Worm (Caenorhabditis elegans) whole organism, L4 larva: ENCODE results near the gene F55H2.5.

Experiments used
- F10B5.3 ChIP-seq: sonication (generic microtip); optimal IDR thresholded peaks from 2 replicates; lab custom pipeline; 2016; ENCODE audit warnings: mild to moderate bottlenecking, missing genetic modification characterization, missing compliant biosample characterization
- F44E2.7 ChIP-seq: fragments of 200-800 bp; sonication (Bioruptor generic); IDR thresholded peaks from 2 replicates; pipeline ENCODE4 v2.1.2; 2022; ENCODE audit warnings: missing genetic modification characterization, missing compliant biosample characterization
- T20F7.1 ChIP-seq: fragments of 200-800 bp; sonication (Bioruptor generic); optimal IDR thresholded peaks from 2 replicates; lab custom pipeline; 2018; ENCODE audit warnings: mild to moderate bottlenecking, missing genetic modification characterization, missing compliant biosample characterization
- T26A8.4 ChIP-seq: fragments of 200-800 bp; sonication (Bioruptor generic); IDR thresholded peaks from 2 replicates; pipeline ENCODE4 v1.3.6; 2022; ENCODE audit warnings: missing genetic modification characterization, missing compliant biosample characterization
- Y105C5A.15 ChIP-seq: fragments of 200-800 bp; sonication (Bioruptor generic); IDR thresholded peaks from 2 replicates; pipeline ENCODE4 v1.3.6; 2022; ENCODE audit warnings: missing genetic modification characterization, missing compliant biosample characterization
- Y5F2A.4 ChIP-seq: fragments of 200-800 bp; sonication (Bioruptor generic); optimal IDR thresholded peaks from 2 replicates; lab custom pipeline; 2018; ENCODE audit warnings: mild to moderate bottlenecking, missing genetic modification characterization, missing compliant biosample characterization
- ZK337.2 ChIP-seq: fragments of 200-800 bp; sonication (Bioruptor generic); IDR thresholded peaks from 2 replicates; pipeline ENCODE4 v1.3.6; 2022; ENCODE audit warnings: missing genetic modification reagents, missing genetic modification characterization, missing compliant biosample characterization
- aha-1 ChIP-seq: fragments of 150-350 bp; peaks from one replicate; lab custom pipeline; 2014; ENCODE audit warnings: missing biosample characterization, missing genetic modification characterization
- ama-1 ChIP-seq: fragments of 150-350 bp; optimal IDR thresholded peaks from 2 replicates; lab custom pipeline; 2014; ENCODE audit warnings: inconsistent platforms, mixed read lengths
- arid-1 ChIP-seq: fragments of 200-800 bp; sonication (Bioruptor generic); conservative IDR thresholded peaks from 2 replicates; pipeline ENCODE4 v1.3.6; 2022; ENCODE audit warnings: missing genetic modification reagents, missing genetic modification characterization, missing compliant biosample characterization
- ces-1 ChIP-seq: fragments of 150-350 bp; sonication (generic microtip); optimal IDR thresholded peaks from 4 replicates; lab custom pipeline; 2014; ENCODE audit warnings: missing biosample characterization, missing genetic modification reagents, missing genetic modification characterization
- cey-2 ChIP-seq: sonication (generic microtip); optimal IDR thresholded peaks from 3 replicates; lab custom pipeline; 2017; ENCODE audit warnings: missing genetic modification characterization, mild to moderate bottlenecking, missing compliant biosample characterization, antibody characterized with exemption, borderline replicate concordance; ENCODE audit not compliant: insufficient read depth
- ctbp-1 ChIP-seq: fragments of 200-800 bp; sonication (Bioruptor generic); IDR thresholded peaks from 2 replicates; pipeline ENCODE4 v1.3.6; 2022; ENCODE audit warnings: missing genetic modification reagents, missing genetic modification characterization, missing compliant biosample characterization
- daf-16 ChIP-seq, 3 experiments: sonication (generic microtip); optimal IDR thresholded peaks; 2 replicates each; lab custom pipeline; 2016 to 2017; ENCODE audit warnings: missing genetic modification characterization in 3 of 3, missing genetic modification reagents in 3 of 3, mild to moderate bottlenecking in 2 of 3, missing compliant biosample characterization in 2 of 3, missing biosample characterization in 1 of 3, moderate library complexity in 1 of 3
- daf-19 ChIP-seq: fragments of 200-800 bp; sonication (Bioruptor generic); conservative IDR thresholded peaks from 2 replicates; pipeline ENCODE4 v1.3.6; 2022; ENCODE audit warnings: missing genetic modification characterization, missing compliant biosample characterization
- dmd-8 ChIP-seq: fragments of 200-800 bp; sonication (Bioruptor generic); IDR thresholded peaks from 2 replicates; pipeline ENCODE4 v1.3.6; 2022; ENCODE audit warnings: missing genetic modification characterization, missing compliant biosample characterization
- dpl-1 ChIP-seq: fragments of 150-350 bp; optimal IDR thresholded peaks from 2 replicates; lab custom pipeline; 2014; ENCODE audit warnings: missing biosample characterization, missing genetic modification reagents, missing genetic modification characterization
- dve-1 ChIP-seq: sonication (generic microtip); optimal IDR thresholded peaks from 2 replicates; lab custom pipeline; 2017; ENCODE audit warnings: antibody characterized with exemption, mild to moderate bottlenecking, missing genetic modification characterization, missing compliant biosample characterization; ENCODE audit not compliant: insufficient read depth
- egl-27 ChIP-seq: sonication (generic microtip); optimal IDR thresholded peaks from 3 replicates; lab custom pipeline; 2017; ENCODE audit warnings: missing biosample characterization, missing genetic modification reagents, missing genetic modification characterization
- fkh-10 ChIP-seq: fragments of 150-350 bp; optimal IDR thresholded peaks from 2 replicates; lab custom pipeline; 2014; ENCODE audit warnings: missing biosample characterization, missing genetic modification reagents, missing genetic modification characterization
- gei-8 ChIP-seq: fragments of 200-800 bp; sonication (Bioruptor generic); optimal IDR thresholded peaks from 2 replicates; lab custom pipeline; 2018; ENCODE audit warnings: mild to moderate bottlenecking, missing genetic modification characterization, missing compliant biosample characterization
- hlh-11 ChIP-seq: fragments of 200-800 bp; sonication (Bioruptor generic); optimal IDR thresholded peaks from 2 replicates; lab custom pipeline; 2018; ENCODE audit warnings: mild to moderate bottlenecking, missing genetic modification characterization, missing compliant biosample characterization
- hlh-30 ChIP-seq: sonication (generic microtip); optimal IDR thresholded peaks from 2 replicates; lab custom pipeline; 2017; ENCODE audit warnings: antibody characterized with exemption, mild to moderate bottlenecking, missing genetic modification characterization, missing compliant biosample characterization; ENCODE audit not compliant: insufficient read depth
- hmg-1.1 ChIP-seq: fragments of 200-800 bp; sonication (Bioruptor generic); IDR thresholded peaks from 2 replicates; pipeline ENCODE4 v1.3.6; 2022; ENCODE audit warnings: missing genetic modification reagents, missing genetic modification characterization, missing compliant biosample characterization
- lin-13 ChIP-seq: fragments of 150-350 bp; optimal IDR thresholded peaks from 2 replicates; lab custom pipeline; 2014; ENCODE audit warnings: missing biosample characterization, missing genetic modification reagents, missing genetic modification characterization
- lin-38 ChIP-seq: fragments of 200-800 bp; sonication (Bioruptor generic); IDR thresholded peaks from 2 replicates; pipeline ENCODE4 v1.3.6; 2022; ENCODE audit warnings: missing genetic modification reagents, missing genetic modification characterization, missing compliant biosample characterization
- lir-3 ChIP-seq: sonication (generic microtip); optimal IDR thresholded peaks from 2 replicates; lab custom pipeline; 2016; ENCODE audit warnings: mild to moderate bottlenecking, missing genetic modification characterization, missing compliant biosample characterization
- lsy-2 ChIP-seq, 2 experiments: fragments of 150-350 bp in 1 of 2; sonication (generic microtip) in 1 of 2; optimal IDR thresholded peaks; 2 replicates each; lab custom pipeline; 2014 to 2017; ENCODE audit warnings: missing biosample characterization in 2 of 2, missing genetic modification characterization in 2 of 2
- mdt-29 ChIP-seq: fragments of 200-800 bp; sonication (Bioruptor generic); IDR thresholded peaks from 2 replicates; pipeline ENCODE4 v1.3.6; 2022; ENCODE audit warnings: missing genetic modification reagents, missing genetic modification characterization, missing compliant biosample characterization
- mep-1 ChIP-seq: fragments of 150-350 bp; sonication (generic microtip); optimal IDR thresholded peaks from 3 replicates; lab custom pipeline; 2014; ENCODE audit warnings: missing biosample characterization, missing genetic modification characterization
- mes-2 ChIP-seq: sonication (generic microtip); optimal IDR thresholded peaks from 2 replicates; lab custom pipeline; 2016; ENCODE audit warnings: missing genotype, mild to moderate bottlenecking, missing genetic modification characterization, missing compliant biosample characterization; ENCODE audit not compliant: poor library complexity, severe bottlenecking
- mxl-3 ChIP-seq: fragments of 200-800 bp; sonication (Bioruptor generic); optimal IDR thresholded peaks from 2 replicates; lab custom pipeline; 2018; ENCODE audit warnings: mild to moderate bottlenecking, missing genetic modification characterization, missing compliant biosample characterization
- nhr-28 ChIP-seq: fragments of 150-350 bp; optimal IDR thresholded peaks from 2 replicates; lab custom pipeline; 2014; ENCODE audit warnings: missing biosample characterization, missing genetic modification characterization
- nhr-6 ChIP-seq: fragments of 150-350 bp; optimal IDR thresholded peaks from 2 replicates; lab custom pipeline; 2014; ENCODE audit warnings: missing biosample characterization, missing genetic modification characterization
- nhr-76 ChIP-seq: fragments of 150-350 bp; optimal IDR thresholded peaks from 2 replicates; lab custom pipeline; 2014; ENCODE audit warnings: missing biosample characterization, missing genetic modification characterization
- nhr-77 ChIP-seq: fragments of 150-350 bp; optimal IDR thresholded peaks from 2 replicates; lab custom pipeline; 2014; ENCODE audit warnings: missing biosample characterization, missing genetic modification characterization
- php-3 ChIP-seq: fragments of 200-800 bp; sonication (Bioruptor generic); IDR thresholded peaks from 2 replicates; pipeline ENCODE4 v1.3.6; 2022; ENCODE audit warnings: missing genetic modification reagents, missing genetic modification characterization, missing compliant biosample characterization
- pqm-1 ChIP-seq: sonication (generic microtip); optimal IDR thresholded peaks from 2 replicates; lab custom pipeline; 2017; ENCODE audit warnings: missing biosample characterization, missing genetic modification characterization
- rbr-2 ChIP-seq: sonication (generic microtip); optimal IDR thresholded peaks from 2 replicates; lab custom pipeline; 2016; ENCODE audit warnings: missing genotype, missing genetic modification characterization, missing compliant biosample characterization
- sdz-12 ChIP-seq: fragments of 200-800 bp; sonication (Bioruptor generic); optimal IDR thresholded peaks from 2 replicates; lab custom pipeline; 2018; ENCODE audit warnings: mild to moderate bottlenecking, missing genetic modification characterization, missing compliant biosample characterization
- set-16 ChIP-seq: fragments of 200-800 bp; sonication (Bioruptor generic); IDR thresholded peaks from 2 replicates; pipeline ENCODE4 v1.3.6; 2022; ENCODE audit warnings: missing genetic modification reagents, missing genetic modification characterization, missing compliant biosample characterization
- snpc-1.2 ChIP-seq: fragments of 200-800 bp; sonication (Bioruptor generic); IDR thresholded peaks from 2 replicates; pipeline ENCODE4 v1.3.6; 2022; ENCODE audit warnings: missing genetic modification reagents, missing genetic modification characterization, missing compliant biosample characterization
- spr-3 ChIP-seq: fragments of 200-800 bp; sonication (Bioruptor generic); optimal IDR thresholded peaks from 2 replicates; lab custom pipeline; 2018; ENCODE audit warnings: mild to moderate bottlenecking, missing genetic modification characterization, missing compliant biosample characterization
- tag-97 ChIP-seq: fragments of 200-800 bp; sonication (Bioruptor generic); IDR thresholded peaks from 2 replicates; pipeline ENCODE4 v1.3.6; 2022; ENCODE audit warnings: missing genetic modification characterization, missing compliant biosample characterization
- unc-62 ChIP-seq, 3 experiments: fragments of 150-350 bp in 1 of 3; sonication (generic microtip); optimal IDR thresholded peaks in 2 of 3; peaks in 1 of 3; 1 replicate in 1 of 3; 2 replicates in 2 of 3; lab custom pipeline; 2014 to 2017; ENCODE audit warnings: missing biosample characterization in 3 of 3, missing genetic modification characterization in 3 of 3, missing genetic modification reagents in 3 of 3, missing genotype in 1 of 3
- zag-1 ChIP-seq: fragments of 150-350 bp; optimal IDR thresholded peaks from 2 replicates; lab custom pipeline; 2014; ENCODE audit warnings: missing biosample characterization, missing genetic modification characterization
- zip-11 ChIP-seq: fragments of 200-800 bp; sonication (Bioruptor generic); IDR thresholded peaks from 2 replicates; pipeline ENCODE4 v1.3.6; 2022; ENCODE audit warnings: missing genetic modification characterization, missing compliant biosample characterization
- zip-2 ChIP-seq: fragments of 150-350 bp; optimal IDR thresholded peaks from 2 replicates; lab custom pipeline; 2014; ENCODE audit warnings: missing biosample characterization, missing genetic modification characterization
- ztf-11 ChIP-seq: fragments of 150-350 bp; optimal IDR thresholded peaks from 2 replicates; lab custom pipeline; 2014; ENCODE audit warnings: missing biosample characterization, missing genetic modification characterization

F55H2.5 gene

DNA sequence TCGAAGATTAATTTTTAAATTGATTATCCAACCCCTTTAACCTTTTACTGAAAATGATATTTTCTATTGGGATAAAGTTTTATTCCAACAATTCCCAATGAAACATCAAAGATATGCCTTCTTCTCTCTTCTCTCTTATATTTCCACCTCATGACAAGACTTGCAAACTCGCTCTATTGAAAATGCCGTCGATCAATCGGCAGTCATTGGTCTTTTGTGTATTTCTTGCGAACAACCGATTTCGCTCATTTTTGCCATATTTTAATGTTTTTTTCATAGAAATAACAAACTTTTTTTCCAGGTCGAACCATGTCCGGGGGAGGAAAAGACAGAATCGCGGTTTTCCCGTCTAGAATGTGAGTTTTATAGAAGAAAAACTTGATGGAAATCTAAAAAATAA is 3.5 kb upstream of the F55H2.5 start, which contains the start of gene vha-14:
Gene vha-14, plus strand, starts transcription at position 302 of the 400 bp plus-strand sequence.
- TF ChIP-seq ces-1 (no peak), Y105C5A.15 (no peak), unc-62 (GFP tag; optimal IDR thresholded peaks at IDR 0.05 in 1 of 2; lab: Kevin White, UChicago) (peak in 1 of 2 experiments; percentile 69), unc-62 (tag; optimal IDR thresholded peaks at IDR 0.05; lab: Kevin White, UChicago) (no peak), Y5F2A.4 (GFP tag; lab: Kevin White, UChicago) (no peak), mep-1 (tag; lab: Kevin White, UChicago) (peak; percentile 77), F10B5.3 (tag; lab: Kevin White, UChicago) (no peak), pqm-1 (peak; percentile 77), hmg-1.1 (GFP tag; lab: Robert Waterston, UW) (no peak), hlh-11 (peak; percentile 22), ctbp-1 (no peak), mes-2 (tag; lab: Kevin White, UChicago) (peak; percentile 21), snpc-1.2 (GFP tag; lab: Robert Waterston, UW) (no peak), mdt-29 (no peak), dve-1 (tag; lab: Kevin White, UChicago) (peak; percentile 27), dmd-8 (GFP tag; lab: Robert Waterston, UW) (no peak), gei-8 (GFP tag; lab: Kevin White, UChicago) (no peak), rbr-2 (tag; lab: Kevin White, UChicago) (no peak), ama-1 (lab: Kevin White, UChicago) (peak; percentile 43), zip-11 (GFP tag; lab: Robert Waterston, UW) (no peak), lin-38 (peak; percentile 75), cey-2 (tag; lab: Kevin White, UChicago) (no peak), ZK337.2 (GFP tag; lab: Robert Waterston, UW) (no peak), egl-27 (tag; lab: Kevin White, UChicago) (no peak), daf-16 (GFP tag; optimal IDR thresholded peaks at IDR 0.05; lab: Kevin White, UChicago) (no peak), daf-16 (tag; optimal IDR thresholded peaks at IDR 0.05; lab: Kevin White, UChicago) (peak; percentile 33), nhr-6 (tag; lab: Kevin White, UChicago) (peak; percentile 97), T26A8.4 (GFP tag; lab: Robert Waterston, UW) (no peak), spr-3 (no peak), fkh-10 (GFP tag; lab: Kevin White, UChicago) (no peak), dpl-1 (GFP tag; lab: Kevin White, UChicago) (peak; percentile 35), arid-1 (GFP tag; lab: Robert Waterston, UW) (no peak), nhr-77 (tag; lab: Kevin White, UChicago) (peak; percentile 79), hlh-30 (tag; lab: Kevin White, UChicago) (peak; percentile 92), T20F7.1 (GFP tag; lab: Kevin White, UChicago) (peak; percentile 46), F44E2.7 (GFP tag; lab: Robert Waterston, UW) (no peak), ztf-11 (tag; lab: Kevin White, UChicago) (no peak), tag-97 (GFP tag; lab: Robert Waterston, UW) (no peak), nhr-28 (tag; lab: Kevin White, UChicago) (peak; percentile 65), set-16 (GFP tag; lab: Robert Waterston, UW) (no peak), lin-13 (no peak), lir-3 (tag; lab: Kevin White, UChicago) (no peak), zip-2 (tag; lab: Kevin White, UChicago) (no peak), lsy-2 (tag; optimal IDR thresholded peaks at IDR 0.05; lab: Kevin White, UChicago) (peak in 1 of 2 experiments; percentile 71), aha-1 (peak; percentile 67), zag-1 (tag; lab: Kevin White, UChicago) (no peak), mxl-3 (no peak), sdz-12 (no peak), daf-19 (no peak), nhr-76 (tag; lab: Kevin White, UChicago) (no peak), php-3 (GFP tag; lab: Robert Waterston, UW) (no peak)
